Worm (Caenorhabditis elegans): ENCODE data around the gene T18D3.9.

T18D3.9 gene

ce11 chrX:12454290-12454795, at the start of gene T18D3.9, which contains the start of gene T18D3.1:
TSS of gene T18D3.9 (minus strand) at chrX:12454457.
TSS of gene T18D3.1 (plus strand) at chrX:12454745.
- TF ChIP-seq snpc-1.3 (tag; optimal IDR thresholded peaks at IDR 0.05; ENCODE audit: insufficient read depth) = no peak
- TF ChIP-seq K12H6.12 (tag; optimal IDR thresholded peaks at IDR 0.05) = no peak
- TF ChIP-seq nhr-80 (tag; optimal IDR thresholded peaks at IDR 0.05) = peak; percentile 52
- TF ChIP-seq tbp1 (GFP tag; optimal IDR thresholded peaks at IDR 0.05) = peak; percentile 16
- no peak for TF ChIP-seq lsy-27 (tag; optimal IDR thresholded peaks at IDR 0.05; ENCODE audit: borderline replicate concordance, insufficient read depth)
- TF ChIP-seq nfya-1 (tag; optimal IDR thresholded peaks at IDR 0.05; ENCODE audit: borderline replicate concordance, insufficient read depth) = no peak
- TF ChIP-seq attf-5 (GFP tag; optimal IDR thresholded peaks at IDR 0.05) = peak; percentile 33
- TF ChIP-seq dox-1 (GFP tag; IDR thresholded peaks at IDR 0.05) = 0 out of 2 replicates have a peak, but pooled peaks have one; percentile 14
- peak; percentile 84 for TF ChIP-seq mcd-1 (GFP tag; IDR thresholded peaks at IDR 0.05)
- no peak for TF ChIP-seq cebp-1 (GFP tag; IDR thresholded peaks at IDR 0.05)
- peak; percentile 28 for TF ChIP-seq cebp-1 (tag; optimal IDR thresholded peaks at IDR 0.05)
- no peak for TF ChIP-seq mel-28 (tag; optimal IDR thresholded peaks at IDR 0.05; ENCODE audit: borderline replicate concordance)
- no peak for TF ChIP-seq lin-26 (GFP tag; IDR thresholded peaks at IDR 0.05)
- TF ChIP-seq ceh-79 (tag; optimal IDR thresholded peaks at IDR 0.05) = no peak
- no peak for TF ChIP-seq mes-4 (tag; optimal IDR thresholded peaks at IDR 0.05)
- TF ChIP-seq ama-1 (optimal IDR thresholded peaks at IDR 0.05) = no peak
- no peak for TF ChIP-seq ama-1 (GFP tag; optimal IDR thresholded peaks at IDR 0.05)
- no peak for TF ChIP-seq let-526 (GFP tag; IDR thresholded peaks at IDR 0.05)
- peak; percentile 17 for TF ChIP-seq lin-40 (tag; optimal IDR thresholded peaks at IDR 0.05)
- TF ChIP-seq zfh-2 (GFP tag; conservative IDR thresholded peaks at IDR 0.05) = no peak
- TF ChIP-seq atf-7 (tag; optimal IDR thresholded peaks at IDR 0.05) = no peak
- no peak for TF ChIP-seq B0035.1 (tag; optimal IDR thresholded peaks at IDR 0.05)
- TF ChIP-seq snpc-3.4 (tag; optimal IDR thresholded peaks at IDR 0.05) = no peak
- TF ChIP-seq ceh-27 (GFP tag; optimal IDR thresholded peaks at IDR 0.05) = no peak
- peak; percentile 31; the same call in 1 of the 2 replicates for TF ChIP-seq hmg-1.2 (GFP tag; IDR thresholded peaks at IDR 0.05)
- TF ChIP-seq ztf-18 (tag; optimal IDR thresholded peaks at IDR 0.05) = peak; percentile 45

ce11 chrX:12503288-12503803, 49.1 kb upstream of the T18D3.9 start, which contains the start of gene sdz-19:
TSS of gene sdz-19 (minus strand) at chrX:12503338.
- TF ChIP-seq xnd-1 (tag; optimal IDR thresholded peaks at IDR 0.05) = no peak
- TF ChIP-seq attf-6 (GFP tag; IDR thresholded peaks at IDR 0.05) = 0 out of 2 replicates have a peak, but pooled peaks have one; percentile 22
- TF ChIP-seq Y56A3A.18 (GFP tag; IDR thresholded peaks at IDR 0.05) = no peak
- no peak for TF ChIP-seq rcor-1 (GFP tag; IDR thresholded peaks at IDR 0.05)
- no peak for TF ChIP-seq unc-130 (GFP tag; optimal IDR thresholded peaks at IDR 0.05)
- no peak for TF ChIP-seq B0035.1 (tag; optimal IDR thresholded peaks at IDR 0.05)
- TF ChIP-seq F23B12.7 (tag; optimal IDR thresholded peaks at IDR 0.05; ENCODE audit: insufficient read depth) = no peak
- TF ChIP-seq him-1 (tag; optimal IDR thresholded peaks at IDR 0.05) = no peak
- peak; percentile 32; the same call in 1 of the 2 replicates for TF ChIP-seq madf-6 (GFP tag; IDR thresholded peaks at IDR 0.05)
- no peak for TF ChIP-seq tlf-1 (GFP tag; optimal IDR thresholded peaks at IDR 0.05)
- TF ChIP-seq nfya-2 (GFP tag; IDR thresholded peaks at IDR 0.05) = no peak
- no peak for TF ChIP-seq chd-7 (tag; optimal IDR thresholded peaks at IDR 0.05)
- no peak for TF ChIP-seq F10E7.11 (tag; optimal IDR thresholded peaks at IDR 0.05)
- TF ChIP-seq zim-3 (tag; optimal IDR thresholded peaks at IDR 0.05) = peak; percentile 57
- TF ChIP-seq ceh-100 (GFP tag; IDR thresholded peaks at IDR 0.05) = no peak
- 0 out of 2 replicates have a peak, but pooled peaks have one; percentile 25 for TF ChIP-seq cebp-2 (GFP tag; IDR thresholded peaks at IDR 0.05)
- TF ChIP-seq F57A8.1 (GFP tag; optimal IDR thresholded peaks at IDR 0.05) = no peak
- TF ChIP-seq ceh-40 (GFP tag; IDR thresholded peaks at IDR 0.05) = no peak
- no peak for TF ChIP-seq somi-1 (GFP tag; optimal IDR thresholded peaks at IDR 0.05)
- no peak for TF ChIP-seq rec-8 (tag; optimal IDR thresholded peaks at IDR 0.05)
- no peak for TF ChIP-seq ceh-91 (GFP tag; IDR thresholded peaks at IDR 0.05)
- TF ChIP-seq tbp1 (GFP tag; optimal IDR thresholded peaks at IDR 0.05) = no peak
- TF ChIP-seq hsf-1 (GFP tag; IDR thresholded peaks at IDR 0.05) = no peak
- no peak for TF ChIP-seq ceh-58 (GFP tag; IDR thresholded peaks at IDR 0.05)
- TF ChIP-seq dox-1 (GFP tag; IDR thresholded peaks at IDR 0.05) = no peak

Data from whole organism, young adult.